Worm (Caenorhabditis elegans): ENCODE results near the gene ceh-36.

DNA sequence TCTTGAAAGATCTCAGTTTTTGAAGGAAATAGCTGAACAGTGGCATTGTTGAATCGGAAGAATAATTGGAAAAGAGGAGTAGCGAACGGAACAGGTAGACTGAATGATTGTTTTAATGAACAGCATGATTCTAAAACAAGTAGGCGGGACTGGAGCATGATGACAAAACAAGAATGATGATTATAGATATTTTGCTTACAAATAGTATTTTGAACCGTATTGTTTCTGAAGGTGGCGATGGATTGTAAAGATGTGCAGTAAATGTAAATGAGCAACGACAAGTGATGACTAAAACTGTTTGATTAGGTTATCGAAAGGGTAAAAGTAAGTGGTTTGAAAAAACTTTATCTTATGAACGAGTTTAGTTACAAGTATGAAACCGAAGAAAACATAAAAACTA lies 52.1 kb downstream of the ceh-36 start, which contains the start of gene F28H6.8:
- TF ChIP-seq dpl-1 (GFP tag; optimal IDR thresholded peaks at IDR 0.05) (no peak), athp-1 (tag; optimal IDR thresholded peaks at IDR 0.05) (no peak), let-607 (tag; optimal IDR thresholded peaks at IDR 0.05) (no peak), ztf-6 (GFP tag; IDR thresholded peaks at IDR 0.05) (no peak)
